Worm (Caenorhabditis elegans) whole organism, early embryonic: ENCODE measurements around the gene C35A5.8.

Source experiments
- B0310.2 ChIP-seq: sonication (generic microtip); optimal IDR thresholded peaks from 2 replicates; lab custom pipeline; 2016; ENCODE audit warnings: mild to moderate bottlenecking, missing genetic modification characterization, missing compliant biosample characterization
- F13C5.2 ChIP-seq: sonication (generic microtip); optimal IDR thresholded peaks from 2 replicates; lab custom pipeline; 2017; ENCODE audit warnings: mild to moderate bottlenecking, missing genetic modification characterization, inconsistent platforms, missing compliant biosample characterization
- aly-1 ChIP-seq: sonication (generic microtip); optimal IDR thresholded peaks from 2 replicates; lab custom pipeline; 2016; ENCODE audit warnings: missing genetic modification characterization, missing compliant biosample characterization
- ama-1 ChIP-seq: fragments of 150-350 bp; optimal IDR thresholded peaks from 2 replicates; lab custom pipeline; 2014
- ceh-13 ChIP-seq: fragments of 200-800 bp; sonication (Bioruptor generic); optimal IDR thresholded peaks from 2 replicates; lab custom pipeline; 2018; ENCODE audit warnings: mild to moderate bottlenecking, missing genetic modification characterization, missing compliant biosample characterization
- ceh-36 ChIP-seq: sonication (generic microtip); optimal IDR thresholded peaks from 2 replicates; lab custom pipeline; 2016; ENCODE audit warnings: missing genetic modification characterization, inconsistent platforms, missing compliant biosample characterization
- ets-7 ChIP-seq: sonication (generic microtip); optimal IDR thresholded peaks from 2 replicates; lab custom pipeline; 2016; ENCODE audit warnings: missing genotype, missing genetic modification characterization, missing compliant biosample characterization
- flt-1 ChIP-seq: fragments of 200-800 bp; sonication (Bioruptor generic); IDR thresholded peaks from 2 replicates; pipeline ENCODE4 v1.3.6; 2022; ENCODE audit warnings: missing genetic modification characterization, missing compliant biosample characterization
- hmbx-1 ChIP-seq: sonication (generic microtip); optimal IDR thresholded peaks from 2 replicates; lab custom pipeline; 2016; ENCODE audit warnings: mild to moderate bottlenecking, missing genetic modification characterization, missing compliant biosample characterization
- hmg-4 ChIP-seq: fragments of 200-800 bp; sonication (Bioruptor generic); optimal IDR thresholded peaks from 2 replicates; lab custom pipeline; 2018; ENCODE audit warnings: mild to moderate bottlenecking, missing genetic modification characterization, missing compliant biosample characterization
- hnd-1 ChIP-seq: sonication (generic microtip); optimal IDR thresholded peaks from 2 replicates; lab custom pipeline; 2016; ENCODE audit warnings: missing genetic modification characterization, missing compliant biosample characterization
- pes-1 ChIP-seq: fragments of 200-800 bp; sonication (Bioruptor generic); IDR thresholded peaks from 2 replicates; pipeline ENCODE4 v1.3.6; 2022; ENCODE audit warnings: missing genetic modification reagents, missing genetic modification characterization, missing compliant biosample characterization
- scrt-1 ChIP-seq: fragments of 200-800 bp; sonication (Bioruptor generic); IDR thresholded peaks from 2 replicates; pipeline ENCODE4 v1.3.6; 2022; ENCODE audit warnings: missing genetic modification characterization, missing compliant biosample characterization
- sea-1 ChIP-seq: fragments of 200-800 bp; sonication (Bioruptor generic); conservative IDR thresholded peaks from 2 replicates; pipeline ENCODE4 v1.3.6; 2022; ENCODE audit warnings: missing genetic modification characterization, missing compliant biosample characterization
- tbx-11 ChIP-seq: fragments of 200-800 bp; sonication (Bioruptor generic); IDR thresholded peaks from 2 replicates; pipeline ENCODE4 v1.3.6; 2022; ENCODE audit warnings: missing genetic modification characterization, missing compliant biosample characterization
- tbx-37 ChIP-seq: fragments of 200-800 bp; sonication (Bioruptor generic); conservative IDR thresholded peaks from 2 replicates; pipeline ENCODE4 v1.3.6; 2022; ENCODE audit warnings: missing genetic modification reagents, missing genetic modification characterization, missing compliant biosample characterization
- tra-4 ChIP-seq: sonication (generic microtip); optimal IDR thresholded peaks from 2 replicates; lab custom pipeline; 2017; ENCODE audit warnings: missing genetic modification characterization, missing compliant biosample characterization

The C35A5.8 gene

ce11 chrV:10532725-10533124 lies 7.0 kb upstream of the C35A5.8 start, which contains the start of gene txt-10:
txt-10 (minus strand) TSS chrV:10532825.
- TF ChIP-seq hmbx-1 (tag; lab: Kevin White, UChicago) (no peak), ets-7 (tag; lab: Kevin White, UChicago) (no peak), aly-1 (no peak), B0310.2 (no peak), tra-4 (tag; lab: Kevin White, UChicago) (no peak), ama-1 (lab: Kevin White, UChicago) (no peak), scrt-1 (GFP tag; lab: Robert Waterston, UW) (no peak), ceh-13 (no peak), sea-1 (GFP tag; lab: Robert Waterston, UW) (no peak), hnd-1 (tag; lab: Kevin White, UChicago) (no peak), F13C5.2 (tag; lab: Kevin White, UChicago) (no peak), tbx-37 (GFP tag; lab: Robert Waterston, UW) (no peak), tbx-11 (GFP tag; lab: Robert Waterston, UW) (no peak), flt-1 (GFP tag; lab: Robert Waterston, UW) (no peak), ceh-36 (no peak), hmg-4 (no peak), pes-1 (GFP tag; lab: Robert Waterston, UW) (no peak)

ce11 chrV:10529600-10529999 lies 3.9 kb upstream of the C35A5.8 start:
- TF ChIP-seq hmg-4 (no peak), scrt-1 (GFP tag; lab: Robert Waterston, UW) (no peak), ama-1 (lab: Kevin White, UChicago) (no peak), F13C5.2 (tag; lab: Kevin White, UChicago) (no peak), pes-1 (GFP tag; lab: Robert Waterston, UW) (no peak), ceh-13 (no peak), hmbx-1 (tag; lab: Kevin White, UChicago) (no peak), ceh-36 (no peak), hnd-1 (tag; lab: Kevin White, UChicago) (no peak), B0310.2 (no peak)

ce11 chrV:10528500-10528899 lies 2.8 kb upstream of the C35A5.8 start, which contains the start of gene F25D1.3:
F25D1.3 (plus strand) TSS chrV:10528724.
- TF ChIP-seq ets-7 (tag; lab: Kevin White, UChicago) (no peak), ama-1 (lab: Kevin White, UChicago) (no peak), tbx-11 (GFP tag; lab: Robert Waterston, UW) (no peak), hmbx-1 (tag; lab: Kevin White, UChicago) (no peak), flt-1 (GFP tag; lab: Robert Waterston, UW) (no peak)

ce11 chrV:10516702-10517101 lies 9.0 kb downstream of the C35A5.8 start:
- TF ChIP-seq B0310.2 (no peak), tbx-37 (GFP tag; lab: Robert Waterston, UW) (no peak), aly-1 (no peak), flt-1 (GFP tag; lab: Robert Waterston, UW) (no peak), ceh-36 (no peak), sea-1 (GFP tag; lab: Robert Waterston, UW) (no peak), ama-1 (lab: Kevin White, UChicago) (no peak), F13C5.2 (tag; lab: Kevin White, UChicago) (no peak), hmg-4 (no peak), tbx-11 (GFP tag; lab: Robert Waterston, UW) (no peak), ceh-13 (no peak), ets-7 (tag; lab: Kevin White, UChicago) (no peak)

ce11 chrV:10514271-10514670 lies 11.4 kb downstream of the C35A5.8 start, which contains the start of gene dmsr-8:
dmsr-8 (minus strand) TSS chrV:10514371.
- TF ChIP-seq hnd-1 (tag; lab: Kevin White, UChicago): no peak
- no peak for TF ChIP-seq hmbx-1 (tag; lab: Kevin White, UChicago)
- TF ChIP-seq tbx-11 (GFP tag; lab: Robert Waterston, UW): no peak
- no peak for TF ChIP-seq aly-1
- TF ChIP-seq tbx-37 (GFP tag; lab: Robert Waterston, UW): no peak
- TF ChIP-seq F13C5.2 (tag; lab: Kevin White, UChicago): no peak
- TF ChIP-seq flt-1 (GFP tag; lab: Robert Waterston, UW): no peak
- TF ChIP-seq ama-1 (lab: Kevin White, UChicago): no peak
- TF ChIP-seq tra-4 (tag; lab: Kevin White, UChicago): no peak
- no peak for TF ChIP-seq hmg-4
- no peak for TF ChIP-seq pes-1 (GFP tag; lab: Robert Waterston, UW)
- TF ChIP-seq ceh-36: no peak
- TF ChIP-seq sea-1 (GFP tag; lab: Robert Waterston, UW): no peak
- no peak for TF ChIP-seq scrt-1 (GFP tag; lab: Robert Waterston, UW)

DNA sequence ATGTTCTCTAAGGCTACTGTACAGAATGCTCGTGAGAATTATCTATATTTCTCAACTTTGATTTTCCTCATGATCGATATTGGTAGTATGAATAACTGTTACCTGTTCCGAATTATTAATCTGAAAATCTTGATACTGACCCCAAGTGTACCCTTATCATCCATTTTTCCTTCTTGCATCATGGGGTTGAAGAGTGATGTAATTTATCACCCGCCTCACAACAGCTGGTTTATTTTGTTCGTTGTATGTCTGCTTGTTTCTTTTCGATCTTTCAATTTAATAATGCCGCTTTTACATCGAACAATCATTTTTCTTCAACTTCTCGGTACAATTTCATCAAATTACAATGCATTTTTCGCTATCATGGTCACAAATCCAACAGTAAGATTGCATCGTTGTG lies 16.9 kb downstream of the C35A5.8 start, which contains the start of gene C35A5.6:
Gene C35A5.6, plus strand, starts transcription at position 283 of the 400 bp plus-strand sequence.
- TF ChIP-seq flt-1 (GFP tag; lab: Robert Waterston, UW) (no peak), ets-7 (tag; lab: Kevin White, UChicago) (no peak), hnd-1 (tag; lab: Kevin White, UChicago) (no peak), hmg-4 (no peak), tbx-11 (GFP tag; lab: Robert Waterston, UW) (no peak), ceh-13 (no peak), ama-1 (lab: Kevin White, UChicago) (no peak), scrt-1 (GFP tag; lab: Robert Waterston, UW) (no peak), ceh-36 (no peak), tra-4 (tag; lab: Kevin White, UChicago) (no peak), aly-1 (no peak), pes-1 (GFP tag; lab: Robert Waterston, UW) (no peak), F13C5.2 (tag; lab: Kevin White, UChicago) (no peak), hmbx-1 (tag; lab: Kevin White, UChicago) (no peak), sea-1 (GFP tag; lab: Robert Waterston, UW) (no peak), B0310.2 (no peak)

- TF ChIP-seq pes-1 (GFP tag; lab: Robert Waterston, UW) (no peak), ceh-13 (no peak), B0310.2 (no peak), flt-1 (GFP tag; lab: Robert Waterston, UW) (no peak), F13C5.2 (tag; lab: Kevin White, UChicago) (no peak)
Observed at ce11 chrV:10505553-10505952, 20.2 kb downstream of the C35A5.8 start, which contains the start of gene C35A5.5. C35A5.5 (plus strand) TSS chrV:10505853.
